Worm (Caenorhabditis elegans) whole organism, young adult: Measurements from ENCODE around the gene C15H11.11.

ENCODE experiments used
- F37B4.10 ChIP-seq: fragments of 200-800 bp; sonication (Bioruptor generic); IDR thresholded peaks from 2 replicates; pipeline ENCODE4 v1.3.6; 2022; ENCODE audit warnings: missing genetic modification characterization, missing compliant biosample characterization
- ama-1 ChIP-seq, 3 experiments: fragments of 150-350 bp in 1 of 3; sonication (generic microtip) in 2 of 3; optimal IDR thresholded peaks; 2 replicates each; lab custom pipeline; 2014 to 2018; ENCODE audit warnings: missing biosample characterization in 2 of 3, missing genetic modification characterization in 2 of 3, missing genetic modification reagents in 2 of 3
- ccch-3 ChIP-seq: fragments of 200-800 bp; sonication (Bioruptor generic); optimal IDR thresholded peaks from 2 replicates; lab custom pipeline; 2018; ENCODE audit warnings: mild to moderate bottlenecking, missing genetic modification characterization, missing compliant biosample characterization
- ceh-27 ChIP-seq: fragments of 200-800 bp; sonication (Bioruptor generic); optimal IDR thresholded peaks from 2 replicates; lab custom pipeline; 2018; ENCODE audit warnings: mild to moderate bottlenecking, missing genetic modification characterization, moderate library complexity, missing compliant biosample characterization
- ets-4 ChIP-seq: fragments of 200-800 bp; sonication (Bioruptor generic); optimal IDR thresholded peaks from 2 replicates; lab custom pipeline; 2018; ENCODE audit warnings: mild to moderate bottlenecking, missing genetic modification characterization, missing compliant biosample characterization
- hmg-20 ChIP-seq: fragments of 200-800 bp; sonication (Bioruptor generic); IDR thresholded peaks from 2 replicates; pipeline ENCODE4 v1.3.6; 2022; ENCODE audit warnings: missing genetic modification reagents, missing genetic modification characterization, missing compliant biosample characterization
- madf-8 ChIP-seq: fragments of 200-800 bp; sonication (Bioruptor generic); conservative IDR thresholded peaks from 2 replicates; pipeline ENCODE4 v1.3.6; 2022; ENCODE audit warnings: missing genetic modification reagents, missing genetic modification characterization, missing compliant biosample characterization
- nfya-2 ChIP-seq: fragments of 200-800 bp; sonication (Bioruptor generic); IDR thresholded peaks from 2 replicates; pipeline ENCODE4 v1.3.6; 2022; ENCODE audit warnings: missing genetic modification reagents, missing genetic modification characterization, missing compliant biosample characterization
- ztf-28 ChIP-seq: fragments of 200-800 bp; sonication (Bioruptor generic); IDR thresholded peaks from 2 replicates; pipeline ENCODE4 v1.3.6; 2022; ENCODE audit warnings: missing genetic modification reagents, missing genetic modification characterization, missing compliant biosample characterization
- ztf-3 ChIP-seq: fragments of 200-800 bp; sonication (Bioruptor generic); optimal IDR thresholded peaks from 2 replicates; lab custom pipeline; 2018; ENCODE audit warnings: mild to moderate bottlenecking, missing genetic modification characterization, missing compliant biosample characterization

ce11 chrV:14438099-14438739, 22.9 kb downstream of the C15H11.11 start:
- TF ChIP-seq ccch-3 (no peak), ama-1 (optimal IDR thresholded peaks at IDR 0.05; lab: Kevin White, UChicago) (no peak), ama-1 (GFP tag; optimal IDR thresholded peaks at IDR 0.05; lab: Kevin White, UChicago) (no peak), ztf-28 (GFP tag; lab: Robert Waterston, UW) (no peak), madf-8 (GFP tag; lab: Robert Waterston, UW) (no peak), ceh-27 (GFP tag; lab: Kevin White, UChicago) (no peak), ztf-3 (GFP tag; lab: Kevin White, UChicago) (no peak), F37B4.10 (GFP tag; lab: Robert Waterston, UW) (no peak), ets-4 (GFP tag; lab: Kevin White, UChicago) (no peak), hmg-20 (GFP tag; lab: Robert Waterston, UW) (no peak), nfya-2 (GFP tag; lab: Robert Waterston, UW) (no peak)
